Worm (Caenorhabditis elegans) whole organism, early embryonic: ENCODE data around the gene ZK757.1.

Experiments used
- F13C5.2 ChIP-seq: sonication (generic microtip); optimal IDR thresholded peaks from 2 replicates; lab custom pipeline; 2017; ENCODE audit warnings: mild to moderate bottlenecking, missing genetic modification characterization, inconsistent platforms, missing compliant biosample characterization
- ama-1 ChIP-seq: fragments of 150-350 bp; optimal IDR thresholded peaks from 2 replicates; lab custom pipeline; 2014
- ceh-13 ChIP-seq: fragments of 200-800 bp; sonication (Bioruptor generic); optimal IDR thresholded peaks from 2 replicates; lab custom pipeline; 2018; ENCODE audit warnings: mild to moderate bottlenecking, missing genetic modification characterization, missing compliant biosample characterization
- ceh-36 ChIP-seq: sonication (generic microtip); optimal IDR thresholded peaks from 2 replicates; lab custom pipeline; 2016; ENCODE audit warnings: missing genetic modification characterization, inconsistent platforms, missing compliant biosample characterization
- ets-7 ChIP-seq: sonication (generic microtip); optimal IDR thresholded peaks from 2 replicates; lab custom pipeline; 2016; ENCODE audit warnings: missing genotype, missing genetic modification characterization, missing compliant biosample characterization
- flt-1 ChIP-seq: fragments of 200-800 bp; sonication (Bioruptor generic); IDR thresholded peaks from 2 replicates; pipeline ENCODE4 v1.3.6; 2022; ENCODE audit warnings: missing genetic modification characterization, missing compliant biosample characterization
- hmbx-1 ChIP-seq: sonication (generic microtip); optimal IDR thresholded peaks from 2 replicates; lab custom pipeline; 2016; ENCODE audit warnings: mild to moderate bottlenecking, missing genetic modification characterization, missing compliant biosample characterization
- pes-1 ChIP-seq: fragments of 200-800 bp; sonication (Bioruptor generic); IDR thresholded peaks from 2 replicates; pipeline ENCODE4 v1.3.6; 2022; ENCODE audit warnings: missing genetic modification reagents, missing genetic modification characterization, missing compliant biosample characterization
- scrt-1 ChIP-seq: fragments of 200-800 bp; sonication (Bioruptor generic); IDR thresholded peaks from 2 replicates; pipeline ENCODE4 v1.3.6; 2022; ENCODE audit warnings: missing genetic modification characterization, missing compliant biosample characterization
- sea-1 ChIP-seq: fragments of 200-800 bp; sonication (Bioruptor generic); conservative IDR thresholded peaks from 2 replicates; pipeline ENCODE4 v1.3.6; 2022; ENCODE audit warnings: missing genetic modification characterization, missing compliant biosample characterization
- tbx-37 ChIP-seq: fragments of 200-800 bp; sonication (Bioruptor generic); conservative IDR thresholded peaks from 2 replicates; pipeline ENCODE4 v1.3.6; 2022; ENCODE audit warnings: missing genetic modification reagents, missing genetic modification characterization, missing compliant biosample characterization

ce11 chrIII:9913722-9914121 lies 42.8 kb upstream of the ZK757.1 start, which contains the start of gene cbp-3:
- no peak for TF ChIP-seq F13C5.2 (tag; lab: Kevin White, UChicago)
- no peak for TF ChIP-seq ama-1
- no peak for TF ChIP-seq tbx-37 (GFP tag; lab: Robert Waterston, UW)
- no peak for TF ChIP-seq hmbx-1
- TF ChIP-seq sea-1 (GFP tag; lab: Robert Waterston, UW) = no peak
- TF ChIP-seq ets-7 = no peak
- TF ChIP-seq ceh-36 (tag; lab: Kevin White, UChicago) = no peak
- TF ChIP-seq scrt-1 (GFP tag; lab: Robert Waterston, UW) = no peak
- TF ChIP-seq pes-1 = no peak
- no peak for TF ChIP-seq ceh-13
- TF ChIP-seq flt-1 (GFP tag; lab: Robert Waterston, UW) = no peak
